Worm (Caenorhabditis elegans) whole organism, L4 larva: Measurements from ENCODE around the gene Y65A5A.1.

Experiments used
- F26F4.8 ChIP-seq: fragments of 200-800 bp; sonication (Bioruptor generic); conservative IDR thresholded peaks from 2 replicates; pipeline ENCODE4 v1.3.6; 2022; ENCODE audit warnings: missing genetic modification characterization, missing compliant biosample characterization
- F44E2.7 ChIP-seq: fragments of 200-800 bp; sonication (Bioruptor generic); IDR thresholded peaks from 2 replicates; pipeline ENCODE4 v2.1.2; 2022; ENCODE audit warnings: missing genetic modification characterization, missing compliant biosample characterization
- R02D3.7 ChIP-seq: fragments of 150-350 bp; sonication (generic microtip); optimal IDR thresholded peaks from 3 replicates; lab custom pipeline; 2014; ENCODE audit warnings: missing biosample characterization, missing genetic modification characterization
- T20F7.1 ChIP-seq: fragments of 200-800 bp; sonication (Bioruptor generic); optimal IDR thresholded peaks from 2 replicates; lab custom pipeline; 2018; ENCODE audit warnings: mild to moderate bottlenecking, missing genetic modification characterization, missing compliant biosample characterization
- Y105C5A.15 ChIP-seq: fragments of 200-800 bp; sonication (Bioruptor generic); IDR thresholded peaks from 2 replicates; pipeline ENCODE4 v1.3.6; 2022; ENCODE audit warnings: missing genetic modification characterization, missing compliant biosample characterization
- Y48G9A.11 ChIP-seq: fragments of 200-800 bp; sonication (Bioruptor generic); IDR thresholded peaks from 2 replicates; pipeline ENCODE4 v1.3.6; 2022; ENCODE audit warnings: missing genetic modification reagents, missing genetic modification characterization, missing compliant biosample characterization
- ceh-20 ChIP-seq: fragments of 200-800 bp; sonication (Bioruptor generic); IDR thresholded peaks from 2 replicates; pipeline ENCODE4 v1.3.6; 2022; ENCODE audit warnings: missing genetic modification reagents, missing genetic modification characterization, missing compliant biosample characterization
- ceh-32 ChIP-seq: sonication (generic microtip); optimal IDR thresholded peaks from 2 replicates; lab custom pipeline; 2016; ENCODE audit warnings: mild to moderate bottlenecking, missing genetic modification characterization, missing compliant biosample characterization; ENCODE audit not compliant: poor library complexity
- ceh-82 ChIP-seq: sonication (generic microtip); optimal IDR thresholded peaks from 2 replicates; lab custom pipeline; 2017; ENCODE audit warnings: missing biosample characterization, missing genetic modification characterization
- cey-2 ChIP-seq: sonication (generic microtip); optimal IDR thresholded peaks from 3 replicates; lab custom pipeline; 2017; ENCODE audit warnings: missing genetic modification characterization, mild to moderate bottlenecking, missing compliant biosample characterization, antibody characterized with exemption, borderline replicate concordance; ENCODE audit not compliant: insufficient read depth
- daf-12 ChIP-seq: fragments of 150-350 bp; optimal IDR thresholded peaks from 2 replicates; lab custom pipeline; 2014; ENCODE audit warnings: missing biosample characterization, missing genetic modification reagents, missing genetic modification characterization
- daf-19 ChIP-seq: fragments of 200-800 bp; sonication (Bioruptor generic); conservative IDR thresholded peaks from 2 replicates; pipeline ENCODE4 v1.3.6; 2022; ENCODE audit warnings: missing genetic modification characterization, missing compliant biosample characterization
- dmd-6 ChIP-seq: fragments of 200-800 bp; sonication (Bioruptor generic); IDR thresholded peaks from 2 replicates; pipeline ENCODE4 v1.3.6; 2022; ENCODE audit warnings: missing genetic modification reagents, missing genetic modification characterization, missing compliant biosample characterization
- dmd-8 ChIP-seq: fragments of 200-800 bp; sonication (Bioruptor generic); IDR thresholded peaks from 2 replicates; pipeline ENCODE4 v1.3.6; 2022; ENCODE audit warnings: missing genetic modification characterization, missing compliant biosample characterization
- dpl-1 ChIP-seq: fragments of 150-350 bp; optimal IDR thresholded peaks from 2 replicates; lab custom pipeline; 2014; ENCODE audit warnings: missing biosample characterization, missing genetic modification reagents, missing genetic modification characterization
- duxl-1 ChIP-seq: sonication (generic microtip); optimal IDR thresholded peaks from 2 replicates; lab custom pipeline; 2016; ENCODE audit warnings: mild to moderate bottlenecking, missing genetic modification characterization, moderate library complexity, missing compliant biosample characterization; ENCODE audit not compliant: poor library complexity
- dve-1 ChIP-seq: sonication (generic microtip); optimal IDR thresholded peaks from 2 replicates; lab custom pipeline; 2017; ENCODE audit warnings: antibody characterized with exemption, mild to moderate bottlenecking, missing genetic modification characterization, missing compliant biosample characterization; ENCODE audit not compliant: insufficient read depth
- gei-8 ChIP-seq: fragments of 200-800 bp; sonication (Bioruptor generic); optimal IDR thresholded peaks from 2 replicates; lab custom pipeline; 2018; ENCODE audit warnings: mild to moderate bottlenecking, missing genetic modification characterization, missing compliant biosample characterization
- hmg-1.1 ChIP-seq: fragments of 200-800 bp; sonication (Bioruptor generic); IDR thresholded peaks from 2 replicates; pipeline ENCODE4 v1.3.6; 2022; ENCODE audit warnings: missing genetic modification reagents, missing genetic modification characterization, missing compliant biosample characterization
- lim-7 ChIP-seq: fragments of 200-800 bp; sonication (Bioruptor generic); IDR thresholded peaks from 2 replicates; pipeline ENCODE4 v1.3.6; 2022; ENCODE audit warnings: missing genetic modification characterization, missing compliant biosample characterization
- lin-15B ChIP-seq: fragments of 150-350 bp; sonication (generic microtip); optimal IDR thresholded peaks from 3 replicates; lab custom pipeline; 2014; ENCODE audit warnings: missing biosample characterization, missing genetic modification characterization
- lin-29 ChIP-seq: fragments of 200-800 bp; sonication (Bioruptor generic); IDR thresholded peaks from 2 replicates; pipeline ENCODE4 v1.3.6; 2022; ENCODE audit warnings: missing genetic modification reagents, missing genetic modification characterization, missing compliant biosample characterization
- lir-3 ChIP-seq: sonication (generic microtip); optimal IDR thresholded peaks from 2 replicates; lab custom pipeline; 2016; ENCODE audit warnings: mild to moderate bottlenecking, missing genetic modification characterization, missing compliant biosample characterization
- lsy-2 ChIP-seq, 2 experiments: fragments of 150-350 bp in 1 of 2; sonication (generic microtip) in 1 of 2; optimal IDR thresholded peaks; 2 replicates each; lab custom pipeline; 2014 to 2017; ENCODE audit warnings: missing biosample characterization in 2 of 2, missing genetic modification characterization in 2 of 2
- madf-5 ChIP-seq, 2 experiments: fragments of 200-800 bp; sonication (Bioruptor generic); IDR thresholded peaks; 2 replicates each; pipeline ENCODE4 v1.3.6; 2022; ENCODE audit warnings: missing compliant biosample characterization in 2 of 2, missing genetic modification characterization in 2 of 2
- madf-9 ChIP-seq: fragments of 200-800 bp; sonication (Bioruptor generic); conservative IDR thresholded peaks from 2 replicates; pipeline ENCODE4 v1.3.6; 2022; ENCODE audit warnings: missing genetic modification reagents, missing genetic modification characterization, missing compliant biosample characterization
- mxl-2 ChIP-seq: fragments of 200-800 bp; sonication (Bioruptor generic); conservative IDR thresholded peaks from 2 replicates; pipeline ENCODE4 v1.3.6; 2022; ENCODE audit warnings: missing genetic modification reagents, missing genetic modification characterization, missing compliant biosample characterization
- nhr-10 ChIP-seq: fragments of 150-350 bp; optimal IDR thresholded peaks from 2 replicates; lab custom pipeline; 2014; ENCODE audit warnings: missing biosample characterization, missing genetic modification characterization
- nhr-102 ChIP-seq: sonication (generic microtip); optimal IDR thresholded peaks from 2 replicates; lab custom pipeline; 2016; ENCODE audit warnings: mild to moderate bottlenecking, missing genetic modification characterization, moderate library complexity, missing compliant biosample characterization
- nhr-11 ChIP-seq: fragments of 150-350 bp; optimal IDR thresholded peaks from 2 replicates; lab custom pipeline; 2014; ENCODE audit warnings: missing biosample characterization, missing genetic modification characterization
- nhr-28 ChIP-seq: fragments of 150-350 bp; optimal IDR thresholded peaks from 2 replicates; lab custom pipeline; 2014; ENCODE audit warnings: missing biosample characterization, missing genetic modification characterization
- nhr-42 ChIP-seq: fragments of 200-800 bp; sonication (Bioruptor generic); IDR thresholded peaks from 2 replicates; pipeline ENCODE4 v1.3.6; 2022; ENCODE audit warnings: missing genetic modification characterization, missing compliant biosample characterization
- nhr-76 ChIP-seq: fragments of 150-350 bp; optimal IDR thresholded peaks from 2 replicates; lab custom pipeline; 2014; ENCODE audit warnings: missing biosample characterization, missing genetic modification characterization
- nhr-77 ChIP-seq: fragments of 150-350 bp; optimal IDR thresholded peaks from 2 replicates; lab custom pipeline; 2014; ENCODE audit warnings: missing biosample characterization, missing genetic modification characterization
- pha-4 ChIP-seq, 2 experiments: fragments of 150-350 bp in 1 of 2; fragments of 200-800 bp in 1 of 2; sonication (Bioruptor generic) in 1 of 2; IDR thresholded peaks in 1 of 2; optimal IDR thresholded peaks in 1 of 2; 2 replicates each; pipeline versions ENCODE4 v1.3.6 to Lab custom; 2014 to 2022; ENCODE audit warnings: missing genetic modification characterization in 2 of 2, missing genetic modification reagents in 2 of 2, missing biosample characterization in 1 of 2, missing compliant biosample characterization in 1 of 2
- pqm-1 ChIP-seq: sonication (generic microtip); optimal IDR thresholded peaks from 2 replicates; lab custom pipeline; 2017; ENCODE audit warnings: missing biosample characterization, missing genetic modification characterization
- sdz-12 ChIP-seq: fragments of 200-800 bp; sonication (Bioruptor generic); optimal IDR thresholded peaks from 2 replicates; lab custom pipeline; 2018; ENCODE audit warnings: mild to moderate bottlenecking, missing genetic modification characterization, missing compliant biosample characterization
- set-16 ChIP-seq: fragments of 200-800 bp; sonication (Bioruptor generic); IDR thresholded peaks from 2 replicates; pipeline ENCODE4 v1.3.6; 2022; ENCODE audit warnings: missing genetic modification reagents, missing genetic modification characterization, missing compliant biosample characterization
- skn-1 ChIP-seq: fragments of 150-350 bp; optimal IDR thresholded peaks from 2 replicates; lab custom pipeline; 2014; ENCODE audit warnings: missing biosample characterization, missing genetic modification characterization
- snpc-1.2 ChIP-seq: fragments of 200-800 bp; sonication (Bioruptor generic); IDR thresholded peaks from 2 replicates; pipeline ENCODE4 v1.3.6; 2022; ENCODE audit warnings: missing genetic modification reagents, missing genetic modification characterization, missing compliant biosample characterization
- spr-1 ChIP-seq: sonication (generic microtip); optimal IDR thresholded peaks from 2 replicates; lab custom pipeline; 2016; ENCODE audit warnings: mild to moderate bottlenecking, missing genetic modification characterization, missing compliant biosample characterization
- unc-39 ChIP-seq: sonication (generic microtip); optimal IDR thresholded peaks from 2 replicates; lab custom pipeline; 2017; ENCODE audit warnings: missing biosample characterization, missing genetic modification characterization
- unc-62 ChIP-seq, 3 experiments: fragments of 150-350 bp in 1 of 3; sonication (generic microtip); optimal IDR thresholded peaks in 2 of 3; peaks in 1 of 3; 1 replicate in 1 of 3; 2 replicates in 2 of 3; lab custom pipeline; 2014 to 2017; ENCODE audit warnings: missing biosample characterization in 3 of 3, missing genetic modification characterization in 3 of 3, missing genetic modification reagents in 3 of 3, missing genotype in 1 of 3
- zag-1 ChIP-seq: fragments of 150-350 bp; optimal IDR thresholded peaks from 2 replicates; lab custom pipeline; 2014; ENCODE audit warnings: missing biosample characterization, missing genetic modification characterization
- ztf-7 ChIP-seq: fragments of 150-350 bp; optimal IDR thresholded peaks from 2 replicates; lab custom pipeline; 2014; ENCODE audit warnings: missing biosample characterization, missing genetic modification characterization

The Y65A5A.1 gene

ce11 chrIV:16388856-16389461 is 10.7 kb downstream of the Y65A5A.1 start (continued):
- TF ChIP-seq Y105C5A.15 (GFP tag; lab: Robert Waterston, UW) (0 out of 2 replicates have a peak, but pooled peaks have one; percentile 46), F26F4.8 (GFP tag; lab: Robert Waterston, UW) (peak; percentile 78; the same call in 1 of the 2 replicates), snpc-1.2 (GFP tag; lab: Robert Waterston, UW) (peak; percentile 99), unc-39 (tag; lab: Kevin White, UChicago) (no peak), lin-29 (GFP tag; lab: Robert Waterston, UW) (no peak), ztf-7 (tag; lab: Kevin White, UChicago) (peak; percentile 37)

ce11 chrIV:16388136-16388635 is 11.4 kb downstream of the Y65A5A.1 start:
- TF ChIP-seq ceh-82 (tag; lab: Kevin White, UChicago) (no peak), dmd-8 (peak; percentile 78; the same call in 1 of the 2 replicates), madf-5 (GFP tag; IDR thresholded peaks at IDR 0.05; lab: Robert Waterston, UW) (0 out of 4 replicates have a peak, but pooled peaks of 1 of the 2 experiments have one; percentile 45), T20F7.1 (no peak), dmd-6 (GFP tag; lab: Robert Waterston, UW) (peak; percentile 42), cey-2 (tag; lab: Kevin White, UChicago) (no peak), unc-62 (GFP tag; optimal IDR thresholded peaks at IDR 0.05 in 1 of 2; lab: Kevin White, UChicago) (no peak), unc-62 (tag; optimal IDR thresholded peaks at IDR 0.05; lab: Kevin White, UChicago) (no peak), spr-1 (tag; lab: Kevin White, UChicago) (peak; percentile 8), ceh-32 (tag; lab: Kevin White, UChicago) (no peak), nhr-102 (tag; lab: Kevin White, UChicago) (peak; percentile 25), lim-7 (GFP tag; lab: Robert Waterston, UW) (peak; percentile 73; the same call in 1 of the 2 replicates), lin-15B (tag; lab: Kevin White, UChicago) (no peak), snpc-1.2 (GFP tag; lab: Robert Waterston, UW) (peak; percentile 96), hmg-1.1 (peak; percentile 72), zag-1 (tag; lab: Kevin White, UChicago) (no peak), pqm-1 (no peak), daf-19 (GFP tag; lab: Robert Waterston, UW) (peak; percentile 63; the same call in 1 of the 2 replicates), skn-1 (tag; lab: Kevin White, UChicago) (no peak), daf-12 (no peak), ceh-20 (GFP tag; lab: Robert Waterston, UW) (no peak), F44E2.7 (no peak), nhr-76 (tag; lab: Kevin White, UChicago) (no peak), lir-3 (no peak), dve-1 (tag; lab: Kevin White, UChicago) (no peak), duxl-1 (tag; lab: Kevin White, UChicago) (peak; percentile 45), gei-8 (GFP tag; lab: Kevin White, UChicago) (peak; percentile 35), lsy-2 (tag; optimal IDR thresholded peaks at IDR 0.05; lab: Kevin White, UChicago) (no peak), set-16 (peak; percentile 47), sdz-12 (GFP tag; lab: Kevin White, UChicago) (no peak), mxl-2 (GFP tag; lab: Robert Waterston, UW) (no peak), dpl-1 (no peak), R02D3.7 (tag; lab: Kevin White, UChicago) (no peak), Y48G9A.11 (no peak), F26F4.8 (GFP tag; lab: Robert Waterston, UW) (no peak), nhr-77 (tag; lab: Kevin White, UChicago) (no peak), nhr-11 (tag; lab: Kevin White, UChicago) (no peak), nhr-42 (0 out of 2 replicates have a peak, but pooled peaks have one; percentile 56), pha-4 (GFP tag; IDR thresholded peaks at IDR 0.05; lab: Robert Waterston, UW) (peak; percentile 71), pha-4 (tag; optimal IDR thresholded peaks at IDR 0.05; lab: Kevin White, UChicago) (no peak), ztf-7 (tag; lab: Kevin White, UChicago) (no peak), madf-9 (GFP tag; lab: Robert Waterston, UW) (0 out of 2 replicates have a peak, but pooled peaks have one; percentile 29), nhr-28 (no peak), nhr-10 (tag; lab: Kevin White, UChicago) (no peak), unc-39 (tag; lab: Kevin White, UChicago) (no peak)
